Fruit fly (Drosophila melanogaster): Measurements from ENCODE around the gene Der-1.

The Der-1 gene

DNA sequence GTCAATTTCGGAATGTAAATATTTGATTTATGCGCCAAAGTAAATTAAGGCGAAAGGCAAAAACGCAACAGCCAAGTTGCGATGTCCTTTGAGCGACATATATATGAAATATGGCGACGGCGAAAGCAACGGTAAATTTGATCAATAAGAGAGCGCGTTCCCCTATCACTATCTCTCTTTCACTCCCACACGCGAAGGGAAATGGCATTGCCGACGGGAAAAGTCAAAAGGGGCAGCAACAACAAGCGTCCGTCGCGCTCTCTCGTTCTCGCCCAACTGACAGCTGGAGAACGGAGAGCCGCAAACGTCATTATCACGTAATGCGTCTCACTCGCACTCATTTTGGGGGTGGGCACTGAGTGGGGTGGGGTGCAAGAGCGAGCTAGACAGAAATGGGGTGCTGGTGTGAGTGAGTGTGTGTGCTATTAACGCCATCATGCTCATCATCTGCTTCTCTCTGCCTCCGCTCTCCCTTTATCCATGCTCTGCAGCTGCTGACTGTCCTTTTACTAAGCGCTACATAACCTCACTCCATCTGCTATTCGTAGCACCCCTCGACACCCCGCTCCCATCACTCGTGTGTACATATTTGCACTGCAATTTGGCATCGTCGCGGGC is 3.3 kb upstream of the Der-1 start, which contains the start of gene erm (continued):
- TF ChIP-seq H2.0 (GFP tag; IDR thresholded peaks at IDR 0.05) (no peak), ap (GFP tag; IDR thresholded peaks at IDR 0.05) (no peak), Nf-YB (GFP tag; optimal IDR thresholded peaks at IDR 0.05) (peak; percentile 97), Sry-β (GFP tag; optimal IDR thresholded peaks at IDR 0.05) (no peak), CG15696 (tag; optimal IDR thresholded peaks at IDR 0.05) (no peak), CG4707 (GFP tag; optimal IDR thresholded peaks at IDR 0.05) (no peak), Oli (tag; optimal IDR thresholded peaks at IDR 0.05) (no peak), CG8290 (GFP tag; optimal IDR thresholded peaks at IDR 0.05) (no peak), CG8290 (tag; optimal IDR thresholded peaks at IDR 0.05) (no peak), shn (GFP tag; optimal IDR thresholded peaks at IDR 0.05) (no peak), GATAe (GFP tag; conservative IDR thresholded peaks at IDR 0.05) (no peak), CG10959 (GFP tag; IDR thresholded peaks at IDR 0.05) (no peak), CG4730 (GFP tag; IDR thresholded peaks at IDR 0.05) (no peak), gsb-n (tag; optimal IDR thresholded peaks at IDR 0.05) (peak; percentile 76), trem (tag; optimal IDR thresholded peaks at IDR 0.05) (no peak), Med (GFP tag) (peak; percentile 73), CG5180 (GFP tag; optimal IDR thresholded peaks at IDR 0.05) (no peak), gsb (GFP tag; IDR thresholded peaks at IDR 0.05) (no peak), nerfin-1 (tag; optimal IDR thresholded peaks at IDR 0.05) (peak; percentile 50), PHDP (tag; optimal IDR thresholded peaks at IDR 0.05) (no peak), mirr (GFP tag; optimal IDR thresholded peaks at IDR 0.05) (no peak), CG10462 (GFP tag; optimal IDR thresholded peaks at IDR 0.05) (no peak), sens-2 (GFP tag; IDR thresholded peaks at IDR 0.05) (no peak), tx (GFP tag; optimal IDR thresholded peaks at IDR 0.05) (no peak), CG1529 (GFP tag; optimal IDR thresholded peaks at IDR 0.05) (no peak), CG17612 (GFP tag; IDR thresholded peaks at IDR 0.05) (no peak), TFAM (GFP tag; optimal IDR thresholded peaks at IDR 0.05) (no peak), usp (GFP tag; optimal IDR thresholded peaks at IDR 0.05) (no peak), dmrt11E (tag; optimal IDR thresholded peaks at IDR 0.05) (no peak), fd96Cb (tag; optimal IDR thresholded peaks at IDR 0.05) (no peak), zen2 (GFP tag; IDR thresholded peaks at IDR 0.05; ENCODE audit: partially characterized antibody) (no peak), CG8478 (optimal IDR thresholded peaks at IDR 0.05) (peak; percentile 63), CG7372 (GFP tag; IDR thresholded peaks at IDR 0.05) (no peak), CG9932 (GFP tag; IDR thresholded peaks at IDR 0.05) (no peak), da (GFP tag; optimal IDR thresholded peaks at IDR 0.05) (no peak), hkb (optimal IDR thresholded peaks at IDR 0.05) (no peak), hkb (GFP tag; IDR thresholded peaks at IDR 0.05) (no peak), CG32772 (GFP tag; IDR thresholded peaks at IDR 0.05) (no peak), sqz (GFP tag; optimal IDR thresholded peaks at IDR 0.05) (no peak), D (optimal IDR thresholded peaks at IDR 0.05) (no peak), D (GFP tag; optimal IDR thresholded peaks at IDR 0.05) (no peak), Abd-B (GFP tag; optimal IDR thresholded peaks at IDR 0.05) (peak; percentile 0), tap (tag; optimal IDR thresholded peaks at IDR 0.05) (no peak), bab2 (GFP tag; optimal IDR thresholded peaks at IDR 0.05) (no peak), CG16863 (GFP tag; optimal IDR thresholded peaks at IDR 0.05) (no peak), dan (GFP tag; IDR thresholded peaks at IDR 0.05) (no peak), crc (GFP tag; optimal IDR thresholded peaks at IDR 0.05) (no peak), ERR (GFP tag; optimal IDR thresholded peaks at IDR 0.05) (no peak), Fer2 (tag; optimal IDR thresholded peaks at IDR 0.05) (no peak), CG8388 (GFP tag; optimal IDR thresholded peaks at IDR 0.05) (no peak), h (optimal IDR thresholded peaks at IDR 0.05) (no peak), maf-S (GFP tag; optimal IDR thresholded peaks at IDR 0.05) (no peak), Meics (GFP tag; optimal IDR thresholded peaks at IDR 0.05) (no peak), Side (GFP tag; optimal IDR thresholded peaks at IDR 0.05) (no peak)

Data from whole organism, embryonic.